Comparison of ENCODE assay signal across 3 worm cellular contexts in the genomic region with DNA sequence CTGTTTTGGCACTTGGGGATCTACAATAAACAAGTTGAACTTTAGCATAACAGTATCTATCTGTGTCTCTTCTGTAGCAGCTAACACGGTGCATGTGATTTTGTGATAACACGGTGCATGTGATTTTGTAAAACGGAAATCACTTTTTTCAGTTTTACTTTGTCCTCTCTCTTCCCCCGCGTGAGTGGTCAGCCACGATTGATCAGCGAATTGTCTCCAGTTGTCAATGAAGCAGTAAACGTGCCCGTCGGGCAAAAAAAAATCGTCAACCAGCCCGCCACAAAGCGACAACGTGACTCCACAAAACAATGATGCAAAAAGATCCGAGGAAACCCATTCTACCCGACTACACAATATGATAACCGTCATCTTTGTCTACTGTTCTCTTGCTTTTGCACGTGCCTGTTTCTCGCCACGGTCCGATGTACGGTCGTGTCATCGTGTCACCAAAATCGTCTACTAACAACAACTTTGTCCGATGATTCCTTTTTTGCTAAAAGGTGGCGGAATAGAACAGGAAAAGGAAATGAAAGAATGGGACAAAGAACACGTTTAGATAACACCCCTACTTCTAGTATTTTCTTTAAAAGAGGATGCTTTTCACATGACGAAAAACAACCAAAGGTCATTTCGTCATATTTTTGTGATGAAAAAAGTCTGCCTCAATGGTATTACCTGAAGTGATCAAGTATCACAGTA.
TF ChIP-seq lines count a peak whose summit lies in the region.

No protein-coding gene starts in this region.

TF ChIP-seq in whole organism, L1 larva, 84 proteins besides CTCF, POLR2A, EP300 and RAD21 (continued from another document and continues in another):
- TF ChIP-seq unc-30 (tag; optimal IDR thresholded peaks at IDR 0.05; lab: Kevin White, UChicago) = no peak
- TF ChIP-seq ceh-90 (tag; optimal IDR thresholded peaks at IDR 0.05; lab: Kevin White, UChicago) = no peak
- peak; percentile 49 for TF ChIP-seq C16A3.4 (tag; optimal IDR thresholded peaks at IDR 0.05; lab: Kevin White, UChicago)
- TF ChIP-seq egl-27 (tag; optimal IDR thresholded peaks at IDR 0.05; lab: Kevin White, UChicago) = no peak
- no peak for TF ChIP-seq zip-4 (GFP tag; optimal IDR thresholded peaks at IDR 0.05; lab: Kevin White, UChicago)
- TF ChIP-seq hpl-2 (GFP tag; optimal IDR thresholded peaks at IDR 0.05; lab: Kevin White, UChicago) = peak; percentile 2
- TF ChIP-seq pqm-1 (tag; optimal IDR thresholded peaks at IDR 0.05; lab: Kevin White, UChicago) = no peak
- TF ChIP-seq lin-39 (tag; optimal IDR thresholded peaks at IDR 0.05; lab: Kevin White, UChicago) = no peak
- TF ChIP-seq efl-1 (optimal IDR thresholded peaks at IDR 0.05; lab: Kevin White, UChicago) = peak in 1 of 2 experiments; percentile 3
- TF ChIP-seq efl-1 (GFP tag; optimal IDR thresholded peaks at IDR 0.05 in 1 of 2; lab: Kevin White, UChicago) = peak; percentile 9 to 90
- no peak for TF ChIP-seq dsc-1 (tag; optimal IDR thresholded peaks at IDR 0.05; lab: Kevin White, UChicago)
- peak; percentile 76 for TF ChIP-seq snu-23 (GFP tag; optimal IDR thresholded peaks at IDR 0.05; lab: Kevin White, UChicago)
- peak; percentile 41; the same call in 1 of the 2 replicates for TF ChIP-seq ceh-88 (GFP tag; IDR thresholded peaks at IDR 0.05; lab: Robert Waterston, UW)
- peak in 1 of 2 experiments; percentile 57 for TF ChIP-seq mdl-1 (tag; optimal IDR thresholded peaks at IDR 0.05; lab: Kevin White, UChicago)
- no peak for TF ChIP-seq fkh-4 (tag; optimal IDR thresholded peaks at IDR 0.05; lab: Kevin White, UChicago; ENCODE audit: borderline replicate concordance)
- TF ChIP-seq hlh-17 (GFP tag; optimal IDR thresholded peaks at IDR 0.05; lab: Kevin White, UChicago; ENCODE audit: borderline replicate concordance) = no peak
- 0 out of 2 replicates have a peak, but pooled peaks have one; percentile 18 for TF ChIP-seq mab-9 (GFP tag; IDR thresholded peaks at IDR 0.05; lab: Robert Waterston, UW)
- peak; percentile 95 for TF ChIP-seq nhr-71 (tag; optimal IDR thresholded peaks at IDR 0.05; lab: Kevin White, UChicago)
- TF ChIP-seq snpc-4 (tag; optimal IDR thresholded peaks at IDR 0.05; lab: Kevin White, UChicago) = no peak
- no peak for TF ChIP-seq efl-3 (GFP tag; optimal IDR thresholded peaks at IDR 0.05; lab: Kevin White, UChicago)
- peak in 1 of 2 experiments; percentile 76 for TF ChIP-seq lin-35 (GFP tag; optimal IDR thresholded peaks at IDR 0.05; lab: Kevin White, UChicago)
- TF ChIP-seq hlh-4 (tag; optimal IDR thresholded peaks at IDR 0.05; lab: Kevin White, UChicago) = no peak
- no peak for TF ChIP-seq unc-62 (GFP tag; optimal IDR thresholded peaks at IDR 0.05; lab: Kevin White, UChicago)
- TF ChIP-seq zag-1 (tag; optimal IDR thresholded peaks at IDR 0.05; lab: Kevin White, UChicago) = no peak
- no peak for TF ChIP-seq lin-15B (tag; optimal IDR thresholded peaks at IDR 0.05; lab: Kevin White, UChicago)
- peak in 4 of 6 experiments; percentile 62 to 94 (median 77) for TF ChIP-seq elt-3 (tag; optimal IDR thresholded peaks at IDR 0.05; lab: Kevin White, UChicago)
- no peak for TF ChIP-seq ceh-63 (GFP tag; optimal IDR thresholded peaks at IDR 0.05; lab: Kevin White, UChicago)
- peak; percentile 74 for TF ChIP-seq tbx-2 (tag; optimal IDR thresholded peaks at IDR 0.05; lab: Kevin White, UChicago)
- peak; percentile 96 for TF ChIP-seq nhr-85 (tag; lab: Kevin White, UChicago)
- peak; percentile 60 for TF ChIP-seq grh-1 (GFP tag; IDR thresholded peaks at IDR 0.05; lab: Robert Waterston, UW)
- TF ChIP-seq irx-1 (tag; optimal IDR thresholded peaks at IDR 0.05; lab: Kevin White, UChicago) = peak; percentile 9
- no peak for TF ChIP-seq ceh-82 (tag; optimal IDR thresholded peaks at IDR 0.05; lab: Kevin White, UChicago)
- TF ChIP-seq blmp-1 (tag; optimal IDR thresholded peaks at IDR 0.05; lab: Kevin White, UChicago) = peak; percentile 73
- no peak for TF ChIP-seq C04F5.9 (tag; optimal IDR thresholded peaks at IDR 0.05; lab: Kevin White, UChicago)
- no peak for TF ChIP-seq nhr-28 (tag; optimal IDR thresholded peaks at IDR 0.05; lab: Kevin White, UChicago)
- no peak for TF ChIP-seq sox-4 (tag; optimal IDR thresholded peaks at IDR 0.05; lab: Kevin White, UChicago)
- TF ChIP-seq nhr-19 (GFP tag; conservative IDR thresholded peaks at IDR 0.05; lab: Robert Waterston, UW) = peak; percentile 89
- no peak for TF ChIP-seq nhr-237 (tag; optimal IDR thresholded peaks at IDR 0.05; lab: Kevin White, UChicago)
- peak; percentile 31 to 43 for TF ChIP-seq lsy-2 (tag; optimal IDR thresholded peaks at IDR 0.05; lab: Kevin White, UChicago)
- no peak for TF ChIP-seq unc-86 (tag; optimal IDR thresholded peaks at IDR 0.05; lab: Kevin White, UChicago)
- TF ChIP-seq unc-130 (tag; optimal IDR thresholded peaks at IDR 0.05; lab: Kevin White, UChicago) = peak; percentile 85

TF ChIP-seq in whole organism, L4 larva, 104 proteins besides CTCF, POLR2A, EP300 and RAD21 (continued from another document and continues in another):
- TF ChIP-seq mes-2 (tag; optimal IDR thresholded peaks at IDR 0.05; lab: Kevin White, UChicago; ENCODE audit: poor library complexity, severe bottlenecking) = no peak
- peak; percentile 98 for TF ChIP-seq nhr-48 (tag; optimal IDR thresholded peaks at IDR 0.05; lab: Kevin White, UChicago)
- peak; percentile 79 to 95 for TF ChIP-seq hif-1 (tag; optimal IDR thresholded peaks at IDR 0.05; lab: Kevin White, UChicago)
- TF ChIP-seq rbr-2 (tag; optimal IDR thresholded peaks at IDR 0.05; lab: Kevin White, UChicago) = peak; percentile 43
- no peak for TF ChIP-seq ceh-62 (tag; optimal IDR thresholded peaks at IDR 0.05; lab: Kevin White, UChicago)
- peak; percentile 88 for TF ChIP-seq hlh-30 (tag; optimal IDR thresholded peaks at IDR 0.05; lab: Kevin White, UChicago; ENCODE audit: insufficient read depth)
- TF ChIP-seq nhr-77 (tag; optimal IDR thresholded peaks at IDR 0.05; lab: Kevin White, UChicago) = peak; percentile 3
- no peak for TF ChIP-seq nhr-111 (GFP tag; optimal IDR thresholded peaks at IDR 0.05; lab: Kevin White, UChicago)
- TF ChIP-seq snpc-4 (tag; optimal IDR thresholded peaks at IDR 0.05; lab: Kevin White, UChicago) = no peak
- peak; percentile 96 for TF ChIP-seq dmd-6 (GFP tag; IDR thresholded peaks at IDR 0.05; lab: Robert Waterston, UW)
- peak in 1 of 2 experiments; percentile 98 for TF ChIP-seq unc-62 (GFP tag; optimal IDR thresholded peaks at IDR 0.05 in 1 of 2; lab: Kevin White, UChicago)
- no peak for TF ChIP-seq unc-62 (tag; optimal IDR thresholded peaks at IDR 0.05; lab: Kevin White, UChicago)
- peak; percentile 92 for TF ChIP-seq nhr-28 (tag; optimal IDR thresholded peaks at IDR 0.05; lab: Kevin White, UChicago)
- TF ChIP-seq hlh-11 (tag; optimal IDR thresholded peaks at IDR 0.05; lab: Kevin White, UChicago) = peak; percentile 99
- TF ChIP-seq T26A8.4 (GFP tag; IDR thresholded peaks at IDR 0.05; lab: Robert Waterston, UW) = peak; percentile 73
- TF ChIP-seq dmd-9 (GFP tag; IDR thresholded peaks at IDR 0.05; lab: Robert Waterston, UW) = no peak
- TF ChIP-seq daf-16 (GFP tag; optimal IDR thresholded peaks at IDR 0.05; lab: Kevin White, UChicago) = peak in 1 of 2 experiments; percentile 45
- peak; percentile 97 for TF ChIP-seq daf-16 (tag; optimal IDR thresholded peaks at IDR 0.05; lab: Kevin White, UChicago)
- no peak for TF ChIP-seq attf-4 (tag; optimal IDR thresholded peaks at IDR 0.05; lab: Kevin White, UChicago)
- TF ChIP-seq lin-15B (tag; optimal IDR thresholded peaks at IDR 0.05; lab: Kevin White, UChicago) = no peak
- peak; percentile 62 for TF ChIP-seq nhr-6 (tag; optimal IDR thresholded peaks at IDR 0.05; lab: Kevin White, UChicago)
- TF ChIP-seq cey-2 (tag; optimal IDR thresholded peaks at IDR 0.05; lab: Kevin White, UChicago; ENCODE audit: borderline replicate concordance, insufficient read depth) = peak; percentile 75
- TF ChIP-seq fkh-10 (GFP tag; optimal IDR thresholded peaks at IDR 0.05; lab: Kevin White, UChicago) = no peak
- TF ChIP-seq madf-9 (GFP tag; conservative IDR thresholded peaks at IDR 0.05; lab: Robert Waterston, UW) = peak; percentile 52; the same call in 1 of the 2 replicates
- no peak for TF ChIP-seq F26F4.8 (GFP tag; conservative IDR thresholded peaks at IDR 0.05; lab: Robert Waterston, UW)
- TF ChIP-seq ama-1 (optimal IDR thresholded peaks at IDR 0.05; lab: Kevin White, UChicago) = no peak
- TF ChIP-seq lin-38 (GFP tag; IDR thresholded peaks at IDR 0.05; lab: Robert Waterston, UW) = no peak
- TF ChIP-seq ctbp-1 (GFP tag; IDR thresholded peaks at IDR 0.05; lab: Robert Waterston, UW) = no peak
- no peak for TF ChIP-seq lin-39 (tag; optimal IDR thresholded peaks at IDR 0.05; lab: Kevin White, UChicago)
- no peak for TF ChIP-seq Y75B8A.6 (GFP tag; IDR thresholded peaks at IDR 0.05; lab: Robert Waterston, UW)
- no peak for TF ChIP-seq pqm-1 (tag; optimal IDR thresholded peaks at IDR 0.05; lab: Kevin White, UChicago)
- TF ChIP-seq skn-1 (tag; optimal IDR thresholded peaks at IDR 0.05; lab: Kevin White, UChicago) = no peak
- no peak for TF ChIP-seq arid-1 (GFP tag; conservative IDR thresholded peaks at IDR 0.05; lab: Robert Waterston, UW)
- peak; percentile 94 for TF ChIP-seq mxl-3 (GFP tag; optimal IDR thresholded peaks at IDR 0.05; lab: Kevin White, UChicago)
- no peak for TF ChIP-seq egl-27 (tag; optimal IDR thresholded peaks at IDR 0.05; lab: Kevin White, UChicago)
- no peak for TF ChIP-seq aly-2 (tag; optimal IDR thresholded peaks at IDR 0.05; lab: Kevin White, UChicago)
- TF ChIP-seq zfp-3 (GFP tag; conservative IDR thresholded peaks at IDR 0.05; lab: Robert Waterston, UW) = peak; percentile 78; the same call in 1 of the 2 replicates
- TF ChIP-seq ceh-28 (tag; optimal IDR thresholded peaks at IDR 0.05; lab: Kevin White, UChicago) = no peak
- TF ChIP-seq saeg-2 (GFP tag; IDR thresholded peaks at IDR 0.05; lab: Robert Waterston, UW) = peak; percentile 82
- TF ChIP-seq Y5F2A.4 (GFP tag; optimal IDR thresholded peaks at IDR 0.05; lab: Kevin White, UChicago) = no peak
- no peak for TF ChIP-seq Y48G9A.11 (GFP tag; IDR thresholded peaks at IDR 0.05; lab: Robert Waterston, UW)
- TF ChIP-seq zip-11 (GFP tag; IDR thresholded peaks at IDR 0.05; lab: Robert Waterston, UW) = no peak
- 0 out of 2 replicates have a peak, but pooled peaks have one; percentile 31 for TF ChIP-seq D1046.2 (GFP tag; IDR thresholded peaks at IDR 0.05; lab: Robert Waterston, UW)

TF ChIP-seq in whole organism, young adult, 124 proteins besides CTCF, POLR2A, EP300 and RAD21 (continued from another document):
- TF ChIP-seq snpc-4 (GFP tag; optimal IDR thresholded peaks at IDR 0.05; lab: Kevin White, UChicago) = no peak
- peak in 2 of 4 experiments; percentile 1 to 31 for TF ChIP-seq snpc-4 (tag; optimal IDR thresholded peaks at IDR 0.05; lab: Kevin White, UChicago)
- TF ChIP-seq madf-10 (tag; optimal IDR thresholded peaks at IDR 0.05; lab: Kevin White, UChicago) = peak; percentile 40
- no peak for TF ChIP-seq hlh-26 (GFP tag; conservative IDR thresholded peaks at IDR 0.05; lab: Robert Waterston, UW)
- no peak for TF ChIP-seq mel-28 (tag; optimal IDR thresholded peaks at IDR 0.05; lab: Kevin White, UChicago; ENCODE audit: borderline replicate concordance)
- TF ChIP-seq let-526 (GFP tag; IDR thresholded peaks at IDR 0.05; lab: Robert Waterston, UW) = peak; percentile 74; the same call in 1 of the 2 replicates
- TF ChIP-seq attf-3 (GFP tag; conservative IDR thresholded peaks at IDR 0.05; lab: Robert Waterston, UW) = no peak
- TF ChIP-seq attf-5 (GFP tag; optimal IDR thresholded peaks at IDR 0.05; lab: Kevin White, UChicago) = peak; percentile 2
